Fruit fly (Drosophila melanogaster): Measurements from ENCODE around the gene Karl.

Karl gene

dm6 chrX:11788187-11788870, 1.1 kb downstream of the Karl start (continued):
- peak; percentile 28 for TF ChIP-seq Vsx1 (GFP tag; optimal IDR thresholded peaks at IDR 0.05)
- TF ChIP-seq CG15696 (tag; optimal IDR thresholded peaks at IDR 0.05) = peak; percentile 43
- no peak for TF ChIP-seq CG34224 (GFP tag; IDR thresholded peaks at IDR 0.05; ENCODE audit: partially characterized antibody)
- no peak for TF ChIP-seq CG1832 (GFP tag; optimal IDR thresholded peaks at IDR 0.05)
- TF ChIP-seq ase (GFP tag; IDR thresholded peaks at IDR 0.05) = peak; percentile 56; the same call in 2 of the 3 replicates
- peak; percentile 46 for TF ChIP-seq CG6854 (GFP tag; optimal IDR thresholded peaks at IDR 0.05)
- TF ChIP-seq CG11398 (GFP tag; optimal IDR thresholded peaks at IDR 0.05) = no peak
- TF ChIP-seq pan (optimal IDR thresholded peaks at IDR 0.05) = no peak
- peak in 1 of 2 experiments; percentile 77 for TF ChIP-seq pan (GFP tag; optimal IDR thresholded peaks at IDR 0.05 in 1 of 2, IDR thresholded peaks at IDR 0.05 in 1 of 2)
- TF ChIP-seq sens-2 (GFP tag; IDR thresholded peaks at IDR 0.05) = peak; percentile 40; the same call in 1 of the 2 replicates
- peak; percentile 64 for TF ChIP-seq CG15011 (GFP tag; optimal IDR thresholded peaks at IDR 0.05)
- no peak for TF ChIP-seq CG7357 (GFP tag; IDR thresholded peaks at IDR 0.05)
- no peak for TF ChIP-seq prd (optimal IDR thresholded peaks at IDR 0.05)
- peak; percentile 81 for TF ChIP-seq prd (GFP tag; IDR thresholded peaks at IDR 0.05)
- peak; percentile 72 for TF ChIP-seq HLH3B (GFP tag; IDR thresholded peaks at IDR 0.05)
- TF ChIP-seq Kr (GFP tag; optimal IDR thresholded peaks at IDR 0.05) = no peak
- TF ChIP-seq pita (GFP tag; optimal IDR thresholded peaks at IDR 0.05) = no peak
- TF ChIP-seq Doc2 (GFP tag; IDR thresholded peaks at IDR 0.05) = 0 out of 2 replicates have a peak, but pooled peaks have one; percentile 24
- TF ChIP-seq BEAF-32 (GFP tag; optimal IDR thresholded peaks at IDR 0.05) = no peak
- peak; percentile 42 for TF ChIP-seq zf30C (GFP tag; optimal IDR thresholded peaks at IDR 0.05)
- no peak for TF ChIP-seq CG7745 (tag; optimal IDR thresholded peaks at IDR 0.05)
- peak; percentile 65 for TF ChIP-seq CG9727 (GFP tag; optimal IDR thresholded peaks at IDR 0.05)
- peak; percentile 81 for TF ChIP-seq CG15269 (tag; optimal IDR thresholded peaks at IDR 0.05)
- peak; percentile 19 for TF ChIP-seq CG3407 (GFP tag; optimal IDR thresholded peaks at IDR 0.05)
- no peak for TF ChIP-seq CG3995 (GFP tag; optimal IDR thresholded peaks at IDR 0.05)
- TF ChIP-seq Drgx (GFP tag; IDR thresholded peaks at IDR 0.05) = peak; percentile 85
- no peak for TF ChIP-seq unc-4 (GFP tag; IDR thresholded peaks at IDR 0.05; ENCODE audit: partially characterized antibody)
- peak; percentile 51 for TF ChIP-seq Max (GFP tag; optimal IDR thresholded peaks at IDR 0.05)
- TF ChIP-seq nerfin-2 (GFP tag; IDR thresholded peaks at IDR 0.05; ENCODE audit: partially characterized antibody) = no peak
- peak; percentile 85 for TF ChIP-seq vvl (GFP tag; IDR thresholded peaks at IDR 0.05)
- TF ChIP-seq Jarid2 (GFP tag; optimal IDR thresholded peaks at IDR 0.05) = peak; percentile 37
- no peak for TF ChIP-seq Sin3A (optimal IDR thresholded peaks at IDR 0.05)
- no peak for TF ChIP-seq Dref (GFP tag; IDR thresholded peaks at IDR 0.05)
- peak; percentile 46 for TF ChIP-seq scrt (GFP tag; optimal IDR thresholded peaks at IDR 0.05)
- peak; percentile 70 for TF ChIP-seq CG1603 (tag; optimal IDR thresholded peaks at IDR 0.05)
- TF ChIP-seq crp (GFP tag; optimal IDR thresholded peaks at IDR 0.05) = peak in 1 of 2 experiments; percentile 17
- TF ChIP-seq Ets97D (GFP tag; optimal IDR thresholded peaks at IDR 0.05) = peak; percentile 32
- TF ChIP-seq stwl (tag; optimal IDR thresholded peaks at IDR 0.05) = no peak
- TF ChIP-seq sqz (GFP tag; optimal IDR thresholded peaks at IDR 0.05) = no peak
- TF ChIP-seq CG4328 (GFP tag; optimal IDR thresholded peaks at IDR 0.05) = no peak
- TF ChIP-seq CG17359 (tag; optimal IDR thresholded peaks at IDR 0.05) = peak; percentile 77
- TF ChIP-seq C15 (GFP tag; IDR thresholded peaks at IDR 0.05) = no peak
- peak; percentile 66 for TF ChIP-seq CG14050 (GFP tag; IDR thresholded peaks at IDR 0.05)
- no peak for TF ChIP-seq disco-r (GFP tag; optimal IDR thresholded peaks at IDR 0.05)
- no peak for TF ChIP-seq luna (GFP tag; optimal IDR thresholded peaks at IDR 0.05)
- TF ChIP-seq dimm (GFP tag; IDR thresholded peaks at IDR 0.05) = no peak
- peak; percentile 56 for TF ChIP-seq CG5245 (GFP tag; optimal IDR thresholded peaks at IDR 0.05)
- no peak for TF ChIP-seq dm (GFP tag; optimal IDR thresholded peaks at IDR 0.05)
- TF ChIP-seq Dad (GFP tag; optimal IDR thresholded peaks at IDR 0.05) = peak; percentile 42
- no peak for TF ChIP-seq Lim3 (GFP tag; IDR thresholded peaks at IDR 0.05)
